Fruit fly (Drosophila melanogaster) whole organism, embryonic: ENCODE results near the gene CG12116.
A peak's percentile ranks its signal among the peaks of the same experiment; 100 is the strongest.

Source experiments
- B-H2 ChIP-seq: fragments of 200-800 bp; sonication (Bioruptor generic); optimal IDR thresholded peaks from 2 replicates; lab custom pipeline; 2018; ENCODE audit warnings: missing biosample characterization, mild to moderate bottlenecking, missing genetic modification characterization
- Blimp-1 ChIP-seq: fragments of 200-800 bp; sonication (Bioruptor generic); optimal IDR thresholded peaks from 3 replicates; lab custom pipeline; 2018; ENCODE audit warnings: missing biosample characterization, missing genetic modification characterization, mild to moderate bottlenecking, moderate library complexity, missing genetic modification reagents
- Bteb2 ChIP-seq: fragments of 200-800 bp; sonication (Bioruptor generic); optimal IDR thresholded peaks from 2 replicates; lab custom pipeline; 2016; ENCODE audit warnings: missing biosample characterization, missing genetic modification characterization
- CG10147 ChIP-seq: fragments of 200-800 bp; sonication (Bioruptor generic); optimal IDR thresholded peaks from 2 replicates; lab custom pipeline; 2019; ENCODE audit warnings: missing biosample characterization, mild to moderate bottlenecking, missing genetic modification characterization, moderate library complexity
- CG10654 ChIP-seq: fragments of 200-800 bp; sonication (Bioruptor generic); optimal IDR thresholded peaks from 2 replicates; lab custom pipeline; 2016; ENCODE audit warnings: missing biosample characterization, missing genetic modification characterization
- CG11093 ChIP-seq: fragments of 200-800 bp; sonication (Bioruptor generic); IDR thresholded peaks from 3 replicates; pipeline ENCODE4 v1.3.6; 2022; ENCODE audit warnings: missing biosample characterization, missing genetic modification characterization
- CG12391 ChIP-seq: fragments of 200-800 bp; sonication (Bioruptor generic); optimal IDR thresholded peaks from 3 replicates; lab custom pipeline; 2018; ENCODE audit warnings: missing biosample characterization, mild to moderate bottlenecking, missing genetic modification characterization, moderate library complexity
- CG12744 ChIP-seq: fragments of 200-800 bp; sonication (Bioruptor generic); optimal IDR thresholded peaks from 2 replicates; lab custom pipeline; 2016; ENCODE audit warnings: missing biosample characterization, missing genetic modification characterization
- CG14050 ChIP-seq: fragments of 200-800 bp; sonication (Bioruptor generic); IDR thresholded peaks from 3 replicates; pipeline ENCODE4 v1.3.6; 2022; ENCODE audit warnings: missing biosample characterization, missing genetic modification characterization
- CG14965 ChIP-seq: fragments of 200-800 bp; sonication (Bioruptor generic); optimal IDR thresholded peaks from 2 replicates; lab custom pipeline; 2016; ENCODE audit warnings: missing biosample characterization, missing genetic modification characterization, borderline replicate concordance
- CG15073 ChIP-seq: fragments of 200-800 bp; sonication (Bioruptor generic); optimal IDR thresholded peaks from 2 replicates; lab custom pipeline; 2016; ENCODE audit warnings: missing biosample characterization, missing genetic modification characterization
- CG15514 ChIP-seq: fragments of 200-800 bp; sonication (Bioruptor generic); optimal IDR thresholded peaks from 3 replicates; lab custom pipeline; 2017; ENCODE audit warnings: missing biosample characterization, missing genetic modification characterization, mild to moderate bottlenecking, moderate library complexity, missing genetic modification reagents
- CG2116 ChIP-seq: fragments of 200-800 bp; sonication (Bioruptor generic); optimal IDR thresholded peaks from 3 replicates; lab custom pipeline; 2018; ENCODE audit warnings: missing biosample characterization, mild to moderate bottlenecking, missing genetic modification characterization
- CG32772 ChIP-seq: fragments of 200-800 bp; sonication (Bioruptor generic); IDR thresholded peaks from 2 replicates; pipeline ENCODE4 v1.3.6; 2022; ENCODE audit warnings: missing biosample characterization, missing genetic modification characterization
- CG33557 ChIP-seq: fragments of 200-800 bp; sonication (Bioruptor generic); optimal IDR thresholded peaks from 2 replicates; lab custom pipeline; 2019; ENCODE audit warnings: missing biosample characterization, mild to moderate bottlenecking, missing genetic modification characterization, moderate library complexity
- CG3407 ChIP-seq: fragments of 200-800 bp; sonication (Bioruptor generic); optimal IDR thresholded peaks from 2 replicates; lab custom pipeline; 2018; ENCODE audit warnings: missing biosample characterization, mild to moderate bottlenecking, missing genetic modification characterization
- CG42726 ChIP-seq: fragments of 200-800 bp; sonication (Bioruptor generic); IDR thresholded peaks from 2 replicates; pipeline ENCODE4 v1.3.6; 2022; ENCODE audit warnings: missing biosample characterization, missing genetic modification characterization; ENCODE audit not compliant: partially characterized antibody
- CG6791 ChIP-seq: fragments of 200-800 bp; sonication (Bioruptor generic); IDR thresholded peaks from 3 replicates; pipeline ENCODE4 v1.3.6; 2022; ENCODE audit warnings: missing biosample characterization, missing genetic modification characterization; ENCODE audit not compliant: partially characterized antibody
- CG6813 ChIP-seq: fragments of 200-800 bp; sonication (Bioruptor generic); optimal IDR thresholded peaks from 2 replicates; lab custom pipeline; 2017; ENCODE audit warnings: missing biosample characterization, missing genetic modification characterization, mild to moderate bottlenecking, moderate library complexity, missing genetic modification reagents
- CG7745 ChIP-seq: fragments of 200-800 bp; sonication (Bioruptor generic); optimal IDR thresholded peaks from 2 replicates; lab custom pipeline; 2018; ENCODE audit warnings: missing biosample characterization, mild to moderate bottlenecking, missing genetic modification characterization, moderate library complexity
- CG7963 ChIP-seq: fragments of 200-800 bp; sonication (Bioruptor generic); IDR thresholded peaks from 3 replicates; pipeline ENCODE4 v1.3.6; 2022; ENCODE audit warnings: missing biosample characterization, missing genetic modification characterization; ENCODE audit not compliant: partially characterized antibody
- CG7987 ChIP-seq: fragments of 200-800 bp; sonication (Bioruptor generic); optimal IDR thresholded peaks from 2 replicates; lab custom pipeline; 2018; ENCODE audit warnings: missing biosample characterization, mild to moderate bottlenecking, missing genetic modification characterization, moderate library complexity
- CHES-1-like ChIP-seq: fragments of 200-800 bp; sonication (Bioruptor generic); optimal IDR thresholded peaks from 2 replicates; lab custom pipeline; 2016; ENCODE audit warnings: missing biosample characterization, missing genetic modification characterization
- CTCF ChIP-seq: fragments of 200-800 bp; sonication (Bioruptor generic); optimal IDR thresholded peaks from 2 replicates; lab custom pipeline; 2017; ENCODE audit warnings: missing biosample characterization, mild to moderate bottlenecking, missing genetic modification characterization, moderate library complexity
- Chrac-16 ChIP-seq: fragments of 200-800 bp; sonication (Bioruptor generic); optimal IDR thresholded peaks from 3 replicates; lab custom pipeline; 2016; ENCODE audit warnings: missing biosample characterization, missing genetic modification characterization
- D ChIP-seq, 2 experiments: fragments of 200-800 bp in 1 of 2; fragments of >200 bp in 1 of 2; sonication (Bioruptor generic) in 1 of 2; optimal IDR thresholded peaks; 2 replicates in 1 of 2; 3 replicates in 1 of 2; lab custom pipeline; 2017; ENCODE audit warnings: mild to moderate bottlenecking in 1 of 2, missing biosample characterization in 1 of 2, missing genetic modification characterization in 1 of 2, missing genetic modification reagents in 1 of 2
- Dref ChIP-seq: fragments of 200-800 bp; sonication (Bioruptor generic); IDR thresholded peaks from 2 replicates; pipeline ENCODE4 v1.3.6; 2022; ENCODE audit warnings: missing biosample characterization, missing genetic modification characterization
- Fer1 ChIP-seq: fragments of 200-800 bp; sonication (Bioruptor generic); optimal IDR thresholded peaks from 2 replicates; lab custom pipeline; 2017; ENCODE audit warnings: missing biosample characterization, mild to moderate bottlenecking, missing genetic modification characterization
- Hand ChIP-seq: fragments of 200-800 bp; sonication (Bioruptor generic); optimal IDR thresholded peaks from 2 replicates; lab custom pipeline; 2017; ENCODE audit warnings: mild to moderate bottlenecking, missing biosample characterization, missing genetic modification reagents, missing genetic modification characterization
- Hmx ChIP-seq: fragments of 200-800 bp; sonication (Bioruptor generic); optimal IDR thresholded peaks from 2 replicates; lab custom pipeline; 2016; ENCODE audit warnings: missing biosample characterization, missing genetic modification characterization
- Hr51 ChIP-seq, 2 experiments: fragments of 200-800 bp; sonication (Bioruptor generic); optimal IDR thresholded peaks; 2 replicates in 1 of 2; 3 replicates in 1 of 2; lab custom pipeline; 2016 to 2018; ENCODE audit warnings: missing biosample characterization in 2 of 2, missing genetic modification characterization in 2 of 2, mild to moderate bottlenecking in 1 of 2, moderate library complexity in 1 of 2
- Jarid2 ChIP-seq: fragments of 200-800 bp; sonication (Bioruptor generic); optimal IDR thresholded peaks from 3 replicates; lab custom pipeline; 2017; ENCODE audit warnings: mild to moderate bottlenecking, missing biosample characterization, missing genetic modification reagents, missing genetic modification characterization
- Lhr ChIP-seq: fragments of 200-800 bp; sonication (Bioruptor generic); optimal IDR thresholded peaks from 3 replicates; lab custom pipeline; 2017; ENCODE audit warnings: mild to moderate bottlenecking, missing biosample characterization, missing genetic modification reagents, missing genetic modification characterization
- Opbp ChIP-seq: fragments of 200-800 bp; sonication (Bioruptor generic); IDR thresholded peaks from 3 replicates; pipeline ENCODE4 v1.3.6; 2022; ENCODE audit warnings: missing biosample characterization, missing genetic modification characterization; ENCODE audit not compliant: partially characterized antibody
- Scr ChIP-seq: fragments of 200-800 bp; sonication (Bioruptor generic); IDR thresholded peaks from 2 replicates; pipeline ENCODE4 v1.3.6; 2022; ENCODE audit warnings: missing biosample characterization, missing genetic modification characterization; ENCODE audit not compliant: partially characterized antibody
- Sox102F ChIP-seq: fragments of 200-800 bp; sonication (Bioruptor generic); optimal IDR thresholded peaks from 2 replicates; lab custom pipeline; 2018; ENCODE audit warnings: missing biosample characterization, mild to moderate bottlenecking, missing genetic modification characterization, moderate library complexity
- Taf1 ChIP-seq: fragments of 200-800 bp; sonication (Bioruptor generic); IDR thresholded peaks from 2 replicates; pipeline ENCODE4 v1.3.6; 2022; ENCODE audit warnings: missing biosample characterization, missing genetic modification characterization
- al ChIP-seq: fragments of 200-800 bp; sonication (Bioruptor generic); IDR thresholded peaks from 2 replicates; pipeline ENCODE4 v1.3.6; 2022; ENCODE audit warnings: missing biosample characterization, missing genetic modification characterization
- bbx ChIP-seq: fragments of 200-800 bp; sonication (Bioruptor generic); IDR thresholded peaks from 2 replicates; pipeline ENCODE4 v1.3.6; 2022; ENCODE audit warnings: missing biosample characterization, missing genetic modification characterization; ENCODE audit not compliant: partially characterized antibody
- cas ChIP-seq: fragments of 200-800 bp; sonication (Bioruptor generic); IDR thresholded peaks from 2 replicates; pipeline ENCODE4 v1.3.6; 2022; ENCODE audit warnings: missing biosample characterization, missing genetic modification characterization
- en ChIP-seq: fragments of 200-800 bp; sonication (Bioruptor generic); optimal IDR thresholded peaks from 2 replicates; lab custom pipeline; 2016; ENCODE audit warnings: missing biosample characterization, missing genetic modification characterization
- fru ChIP-seq: fragments of >200 bp; optimal IDR thresholded peaks from 2 replicates; lab custom pipeline; 2017
- hb ChIP-seq: fragments of 200-800 bp; sonication (Bioruptor generic); IDR thresholded peaks from 3 replicates; pipeline ENCODE4 v1.3.6; 2022; ENCODE audit warnings: missing biosample characterization, missing genetic modification characterization; ENCODE audit not compliant: partially characterized antibody
- hbn ChIP-seq: fragments of 200-800 bp; sonication (Bioruptor generic); IDR thresholded peaks from 2 replicates; pipeline ENCODE4 v1.3.6; 2022; ENCODE audit warnings: missing biosample characterization, missing genetic modification characterization; ENCODE audit not compliant: partially characterized antibody
- jumu ChIP-seq: fragments of 200-800 bp; sonication (Bioruptor generic); optimal IDR thresholded peaks from 3 replicates; lab custom pipeline; 2016; ENCODE audit warnings: missing biosample characterization, missing genetic modification characterization
- lmd ChIP-seq: fragments of 200-800 bp; sonication (Bioruptor generic); IDR thresholded peaks from 2 replicates; pipeline ENCODE4 v1.3.6; 2022; ENCODE audit warnings: missing biosample characterization, missing genetic modification characterization
- otp ChIP-seq: fragments of 200-800 bp; sonication (Bioruptor generic); IDR thresholded peaks from 3 replicates; pipeline ENCODE4, ENCODE4 v1.3.6; 2022; ENCODE audit warnings: missing biosample characterization, missing genetic modification characterization
- run ChIP-seq: fragments of 200-800 bp; sonication (Bioruptor generic); optimal IDR thresholded peaks from 3 replicates; lab custom pipeline; 2018; ENCODE audit warnings: missing biosample characterization, mild to moderate bottlenecking, missing genetic modification characterization

CG12116 gene

DNA sequence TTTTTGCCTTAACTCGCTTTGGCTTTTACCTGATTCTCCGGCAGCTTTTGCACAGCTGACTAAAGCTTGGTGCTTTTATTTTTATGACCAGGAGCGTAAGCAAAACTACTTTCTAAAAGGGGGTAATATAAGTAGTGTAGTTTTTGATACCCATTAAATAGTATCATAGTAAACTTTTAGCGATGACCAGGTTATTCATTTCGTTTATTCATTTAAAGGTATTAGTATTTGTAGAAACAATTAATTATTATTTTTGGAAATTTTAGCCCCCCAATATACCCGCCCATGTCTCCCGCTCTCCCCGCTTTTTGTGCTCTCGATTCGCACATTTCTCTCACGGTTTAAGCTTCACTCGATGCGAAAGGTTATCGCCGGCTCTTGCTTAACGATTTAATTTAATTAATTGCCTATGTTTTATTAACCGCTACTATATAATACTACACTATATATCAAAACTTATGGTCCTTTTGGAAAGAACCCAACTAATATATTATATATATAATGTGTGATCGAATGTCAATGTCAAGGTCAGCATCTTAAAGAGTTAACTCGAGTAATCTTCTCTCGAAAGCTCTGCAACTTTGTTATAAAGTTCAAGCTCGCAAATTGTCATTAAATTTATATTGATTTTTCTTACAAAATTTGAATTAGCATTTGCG lies 4.3 kb downstream of the CG12116 start, which contains the start of gene Sptr (continued):
- TF ChIP-seq fru = no peak
- TF ChIP-seq CG7963 = no peak
- peak; percentile 93 for TF ChIP-seq B-H2 (GFP tag; lab: Kevin White, UChicago)
- peak; percentile 86 for TF ChIP-seq Sox102F (GFP tag; lab: Kevin White, UChicago)
- peak; percentile 84 for TF ChIP-seq CG32772 (GFP tag; lab: Robert Waterston, UW)
- peak; percentile 82 for TF ChIP-seq cas
- TF ChIP-seq en (GFP tag; lab: Kevin White, UChicago) = peak; percentile 22
- peak; percentile 73 for TF ChIP-seq Blimp-1 (GFP tag; lab: Kevin White, UChicago)
- no peak for TF ChIP-seq CG6791 (GFP tag; lab: Robert Waterston, UW)
- peak; percentile 88 for TF ChIP-seq CG12391 (tag; lab: Kevin White, UChicago)
- TF ChIP-seq CTCF = peak; percentile 33
- peak; percentile 63 for TF ChIP-seq CHES-1-like (GFP tag; lab: Kevin White, UChicago)
- TF ChIP-seq CG12744 (GFP tag; lab: Kevin White, UChicago) = peak; percentile 68
- peak; percentile 91 for TF ChIP-seq CG6813 (GFP tag; lab: Kevin White, UChicago)
- TF ChIP-seq run (tag; lab: Kevin White, UChicago) = peak; percentile 75
- no peak for TF ChIP-seq CG33557
- TF ChIP-seq hbn (GFP tag; lab: Robert Waterston, UW) = no peak
- peak; percentile 55 for TF ChIP-seq jumu (GFP tag; lab: Kevin White, UChicago)
- peak; percentile 82 for TF ChIP-seq Bteb2
- TF ChIP-seq Hand = peak; percentile 91
- peak; percentile 82 for TF ChIP-seq CG14050 (GFP tag; lab: Robert Waterston, UW)
- peak; percentile 92 for TF ChIP-seq lmd (GFP tag; lab: Robert Waterston, UW)
- TF ChIP-seq CG42726 = no peak
- peak; percentile 85 for TF ChIP-seq CG15514
- TF ChIP-seq Chrac-16 (GFP tag; lab: Kevin White, UChicago) = peak; percentile 72
- peak; percentile 95 for TF ChIP-seq Fer1 (GFP tag; lab: Kevin White, UChicago)
- TF ChIP-seq Jarid2 (GFP tag; lab: Kevin White, UChicago) = peak; percentile 52
- peak; percentile 47 for TF ChIP-seq CG2116 (GFP tag; lab: Kevin White, UChicago)
- TF ChIP-seq Hmx (GFP tag; lab: Kevin White, UChicago) = peak; percentile 65
- TF ChIP-seq CG10654 (GFP tag; lab: Kevin White, UChicago) = peak; percentile 78
- TF ChIP-seq D (optimal IDR thresholded peaks at IDR 0.05; lab: Kevin White, UChicago) = no peak
- TF ChIP-seq D (GFP tag; optimal IDR thresholded peaks at IDR 0.05; lab: Kevin White, UChicago) = peak; percentile 57
- peak; percentile 64 to 94 for TF ChIP-seq Hr51 (GFP tag; optimal IDR thresholded peaks at IDR 0.05; lab: Kevin White, UChicago)
- no peak for TF ChIP-seq Scr (GFP tag; lab: Robert Waterston, UW)
- TF ChIP-seq Opbp (GFP tag; lab: Robert Waterston, UW) = no peak
- peak; percentile 91 for TF ChIP-seq CG10147 (GFP tag; lab: Kevin White, UChicago)
- no peak for TF ChIP-seq CG14965
- TF ChIP-seq al = peak; percentile 88
- no peak for TF ChIP-seq bbx
- no peak for TF ChIP-seq CG15073 (GFP tag; lab: Kevin White, UChicago)
- TF ChIP-seq otp (GFP tag; lab: Robert Waterston, UW) = peak; percentile 83
- TF ChIP-seq CG3407 (GFP tag; lab: Kevin White, UChicago) = peak; percentile 39
- no peak for TF ChIP-seq hb (GFP tag; lab: Robert Waterston, UW)
- TF ChIP-seq Taf1 = peak; percentile 90
- no peak for TF ChIP-seq Dref
- no peak for TF ChIP-seq Lhr (GFP tag; lab: Kevin White, UChicago)
- no peak for TF ChIP-seq CG7745 (tag; lab: Kevin White, UChicago)
- TF ChIP-seq CG11093 (GFP tag; lab: Robert Waterston, UW) = peak; percentile 76
- TF ChIP-seq CG7987 (GFP tag; lab: Kevin White, UChicago) = peak; percentile 43
